Worm (Caenorhabditis elegans) whole organism, L1 larva: ENCODE data around the gene B0495.9.

Source experiments
- alr-1 ChIP-seq: fragments of 200-800 bp; sonication (Bioruptor generic); optimal IDR thresholded peaks from 2 replicates; lab custom pipeline; 2018; ENCODE audit warnings: borderline replicate concordance, mild to moderate bottlenecking, missing genetic modification characterization, missing compliant biosample characterization
- ama-1 ChIP-seq: fragments of 150-350 bp; optimal IDR thresholded peaks from 2 replicates; lab custom pipeline; 2014
- ceh-63 ChIP-seq: fragments of 200-800 bp; sonication (Bioruptor generic); optimal IDR thresholded peaks from 2 replicates; lab custom pipeline; 2018; ENCODE audit warnings: mild to moderate bottlenecking, missing genetic modification characterization, missing compliant biosample characterization
- ceh-82 ChIP-seq, 3 experiments: fragments of 150-350 bp in 1 of 3; sonication (generic microtip) in 2 of 3; optimal IDR thresholded peaks; 2 replicates each; lab custom pipeline; 2014 to 2017; ENCODE audit warnings: missing biosample characterization in 3 of 3, missing genetic modification characterization in 3 of 3
- dsc-1 ChIP-seq: sonication (generic microtip); optimal IDR thresholded peaks from 2 replicates; lab custom pipeline; 2016; ENCODE audit warnings: mild to moderate bottlenecking, missing genetic modification characterization, missing compliant biosample characterization
- efl-1 ChIP-seq, 4 experiments: fragments of 150-350 bp; optimal IDR thresholded peaks in 3 of 4; peaks in 1 of 4; 1 replicate in 1 of 4; 2 replicates in 3 of 4; lab custom pipeline; 2014; ENCODE audit warnings: missing biosample characterization in 2 of 4, missing genetic modification characterization in 2 of 4, missing genetic modification reagents in 2 of 4
- elt-2 ChIP-seq: sonication (generic microtip); optimal IDR thresholded peaks from 2 replicates; lab custom pipeline; 2016; ENCODE audit warnings: missing genetic modification characterization, mild to moderate bottlenecking, inconsistent platforms, missing compliant biosample characterization, missing genetic modification reagents
- fkh-10 ChIP-seq: sonication (generic microtip); optimal IDR thresholded peaks from 2 replicates; lab custom pipeline; 2017; ENCODE audit warnings: missing biosample characterization, missing genetic modification reagents, missing genetic modification characterization
- grh-1 ChIP-seq: fragments of 200-800 bp; sonication (Bioruptor generic); IDR thresholded peaks from 2 replicates; pipeline ENCODE4 v1.3.6; 2022; ENCODE audit warnings: missing genetic modification reagents, missing genetic modification characterization, missing compliant biosample characterization
- irx-1 ChIP-seq: sonication (generic microtip); optimal IDR thresholded peaks from 2 replicates; lab custom pipeline; 2016; ENCODE audit warnings: missing genetic modification characterization, missing compliant biosample characterization
- isw-1 ChIP-seq: fragments of 200-800 bp; sonication (Bioruptor generic); IDR thresholded peaks from 2 replicates; pipeline ENCODE4 v1.3.6; 2022; ENCODE audit warnings: missing genetic modification characterization, missing compliant biosample characterization
- jun-1 ChIP-seq: fragments of 150-350 bp; optimal IDR thresholded peaks from 2 replicates; lab custom pipeline; 2014; ENCODE audit warnings: missing biosample characterization, missing genetic modification reagents, missing genetic modification characterization
- lin-14 ChIP-seq: fragments of 200-800 bp; sonication (Bioruptor generic); optimal IDR thresholded peaks from 2 replicates; lab custom pipeline; 2018; ENCODE audit warnings: mild to moderate bottlenecking, missing genetic modification characterization, moderate library complexity, missing compliant biosample characterization
- lir-3 ChIP-seq: sonication (generic microtip); optimal IDR thresholded peaks from 2 replicates; lab custom pipeline; 2016; ENCODE audit warnings: mild to moderate bottlenecking, missing genetic modification characterization, moderate library complexity, missing compliant biosample characterization; ENCODE audit not compliant: poor library complexity
- mep-1 ChIP-seq: fragments of 150-350 bp; optimal IDR thresholded peaks from 2 replicates; lab custom pipeline; 2014; ENCODE audit warnings: missing biosample characterization, missing genetic modification characterization
- nhr-12 ChIP-seq: sonication (generic microtip); optimal IDR thresholded peaks from 2 replicates; lab custom pipeline; 2017; ENCODE audit warnings: missing biosample characterization, missing genetic modification characterization
- nhr-47 ChIP-seq: sonication (generic microtip); optimal IDR thresholded peaks from 2 replicates; lab custom pipeline; 2016; ENCODE audit warnings: mild to moderate bottlenecking, missing genetic modification characterization, moderate library complexity, missing compliant biosample characterization
- nhr-71 ChIP-seq: sonication (generic microtip); optimal IDR thresholded peaks from 2 replicates; lab custom pipeline; 2016; ENCODE audit warnings: mild to moderate bottlenecking, missing genetic modification characterization, moderate library complexity, missing compliant biosample characterization
- nhr-76 ChIP-seq: sonication (generic microtip); optimal IDR thresholded peaks from 2 replicates; lab custom pipeline; 2017; ENCODE audit warnings: missing biosample characterization, missing genetic modification characterization
- nhr-84 ChIP-seq: sonication (generic microtip); optimal IDR thresholded peaks from 2 replicates; lab custom pipeline; 2017; ENCODE audit warnings: missing biosample characterization, missing genetic modification characterization
- nhr-90 ChIP-seq: sonication (generic microtip); optimal IDR thresholded peaks from 2 replicates; lab custom pipeline; 2016; ENCODE audit warnings: mild to moderate bottlenecking, missing genetic modification characterization, missing compliant biosample characterization; ENCODE audit not compliant: poor library complexity
- pax-3 ChIP-seq: fragments of 200-800 bp; sonication (Bioruptor generic); optimal IDR thresholded peaks from 2 replicates; lab custom pipeline; 2018; ENCODE audit warnings: mild to moderate bottlenecking, missing genetic modification characterization, moderate library complexity, missing compliant biosample characterization
- pqm-1 ChIP-seq: sonication (generic microtip); optimal IDR thresholded peaks from 3 replicates; lab custom pipeline; 2017; ENCODE audit warnings: missing biosample characterization, missing genetic modification characterization
- snu-23 ChIP-seq: sonication (generic microtip); optimal IDR thresholded peaks from 2 replicates; lab custom pipeline; 2016; ENCODE audit warnings: missing genetic modification characterization, missing compliant biosample characterization
- sox-4 ChIP-seq: sonication (generic microtip); optimal IDR thresholded peaks from 2 replicates; lab custom pipeline; 2016; ENCODE audit warnings: missing genetic modification characterization, missing compliant biosample characterization
- tlp-1 ChIP-seq: fragments of 150-350 bp; optimal IDR thresholded peaks from 2 replicates; lab custom pipeline; 2014; ENCODE audit warnings: missing biosample characterization, missing genetic modification characterization
- unc-30 ChIP-seq: sonication (generic microtip); optimal IDR thresholded peaks from 2 replicates; lab custom pipeline; 2017; ENCODE audit warnings: missing biosample characterization, missing genetic modification characterization
- unc-86 ChIP-seq: sonication (generic microtip); optimal IDR thresholded peaks from 2 replicates; lab custom pipeline; 2016; ENCODE audit warnings: missing genetic modification characterization, missing compliant biosample characterization
- ztf-11 ChIP-seq, 2 experiments: sonication (generic microtip); optimal IDR thresholded peaks; 2 replicates each; lab custom pipeline; 2016 to 2017; ENCODE audit warnings: missing genetic modification characterization in 2 of 2, missing biosample characterization in 1 of 2, missing compliant biosample characterization in 1 of 2
- ztf-4 ChIP-seq: fragments of 150-350 bp; optimal IDR thresholded peaks from 2 replicates; lab custom pipeline; 2014; ENCODE audit warnings: missing biosample characterization, missing genetic modification characterization

Gene B0495.9

DNA sequence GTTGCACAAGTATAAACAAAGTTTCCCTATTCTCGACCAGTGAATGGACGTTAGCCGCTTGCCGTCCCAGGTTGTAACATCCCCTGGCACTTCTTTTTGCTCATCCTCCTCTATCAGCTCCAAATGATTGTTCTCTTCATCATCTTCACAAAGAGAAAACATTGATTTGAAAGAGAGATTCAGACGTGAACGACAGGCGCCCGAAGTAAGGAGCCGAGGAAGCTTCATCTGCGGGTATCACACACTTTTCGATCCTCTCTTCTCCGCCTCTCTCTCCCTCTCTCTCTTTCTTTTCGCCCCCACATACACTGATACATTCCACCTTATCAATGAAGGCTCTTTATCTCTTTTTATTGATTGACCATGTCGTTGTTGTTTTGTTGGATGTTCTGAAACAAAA lies 14.3 kb upstream of the B0495.9 start (continued):
- TF ChIP-seq nhr-76 (tag; lab: Kevin White, UChicago) (no peak), nhr-71 (peak; percentile 46), snu-23 (GFP tag; lab: Kevin White, UChicago) (peak; percentile 13), lin-14 (GFP tag; lab: Kevin White, UChicago) (peak; percentile 69), nhr-12 (tag; lab: Kevin White, UChicago) (no peak)

ce11 chrII:7720479-7720878 lies 12.0 kb upstream of the B0495.9 start:
- no peak for TF ChIP-seq sox-4
- TF ChIP-seq nhr-71 = peak; percentile 13
- no peak for TF ChIP-seq ceh-82 (tag; optimal IDR thresholded peaks at IDR 0.05; lab: Kevin White, UChicago)
- TF ChIP-seq irx-1 (tag; lab: Kevin White, UChicago) = no peak
- TF ChIP-seq dsc-1 = no peak
- TF ChIP-seq nhr-90 (tag; lab: Kevin White, UChicago) = no peak
- no peak for TF ChIP-seq jun-1
- no peak for TF ChIP-seq pqm-1 (tag; lab: Kevin White, UChicago)
- TF ChIP-seq elt-2 (tag; lab: Kevin White, UChicago) = no peak
- TF ChIP-seq snu-23 (GFP tag; lab: Kevin White, UChicago) = peak; percentile 4
- no peak for TF ChIP-seq isw-1 (GFP tag; lab: Robert Waterston, UW)
- peak; percentile 26 for TF ChIP-seq lin-14 (GFP tag; lab: Kevin White, UChicago)

DNA sequence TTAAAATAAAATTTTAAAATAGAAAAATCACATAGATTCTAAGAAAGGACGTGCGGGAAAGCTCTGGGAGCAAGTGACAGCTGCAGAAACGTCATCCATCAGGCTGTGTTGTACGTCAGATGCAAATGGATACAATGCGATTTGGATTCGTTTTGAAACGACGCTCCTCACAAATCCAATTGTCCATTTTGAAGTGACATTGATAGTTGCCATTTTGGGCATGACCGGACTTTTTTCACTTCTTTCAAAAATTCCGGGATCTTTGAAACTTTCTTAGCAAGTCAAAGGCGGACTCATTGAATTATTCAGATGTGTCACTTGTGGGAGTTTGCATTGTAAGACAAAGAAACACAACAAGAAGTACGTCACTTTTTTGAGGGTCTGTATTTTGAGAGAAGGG lies 10.5 kb upstream of the B0495.9 start:
- TF ChIP-seq nhr-90 (tag; lab: Kevin White, UChicago) (no peak), unc-30 (no peak), ceh-63 (GFP tag; lab: Kevin White, UChicago) (no peak), ztf-4 (tag; lab: Kevin White, UChicago) (no peak), nhr-84 (tag; lab: Kevin White, UChicago) (no peak), ztf-11 (tag; optimal IDR thresholded peaks at IDR 0.05; lab: Kevin White, UChicago) (no peak), efl-1 (optimal IDR thresholded peaks at IDR 0.05; lab: Kevin White, UChicago) (no peak), efl-1 (GFP tag; optimal IDR thresholded peaks at IDR 0.05 in 1 of 2; lab: Kevin White, UChicago) (peak in 1 of 2 experiments; percentile 39), ama-1 (no peak), nhr-12 (tag; lab: Kevin White, UChicago) (no peak), lin-14 (GFP tag; lab: Kevin White, UChicago) (peak; percentile 68), fkh-10 (GFP tag; lab: Kevin White, UChicago) (peak; percentile 78), nhr-71 (peak; percentile 2), nhr-47 (no peak)
- TF ChIP-seq, all 84 proteins: peak for 4

- no peak for TF ChIP-seq tlp-1
- TF ChIP-seq sox-4 = no peak
- TF ChIP-seq alr-1 (tag; lab: Kevin White, UChicago) = no peak
- TF ChIP-seq, all 84 proteins: peak for 0
Observed at ce11 chrII:7718491-7718890, 10.0 kb upstream of the B0495.9 start, which contains the start of gene cpna-5. Gene cpna-5 (minus strand): TSS chrII:7718591.

DNA sequence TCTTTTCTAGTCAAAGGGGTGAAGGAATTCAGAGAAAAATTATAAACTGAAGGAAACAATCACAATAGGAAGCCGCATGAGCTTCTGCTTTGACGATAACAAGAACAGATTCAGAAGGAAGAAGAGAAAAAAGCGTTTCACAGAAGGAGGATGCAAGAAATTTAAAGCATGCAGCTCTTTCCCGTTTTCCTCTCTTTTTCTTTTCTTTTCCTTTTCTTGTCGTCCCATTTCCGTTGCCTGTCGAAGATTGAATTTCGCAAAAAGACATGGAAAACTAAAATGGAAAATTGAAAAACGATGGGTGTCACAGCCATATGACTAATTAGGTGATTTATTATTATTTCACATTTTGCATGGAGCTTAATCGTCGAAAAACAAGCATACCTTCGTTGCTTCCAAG lies 7.6 kb upstream of the B0495.9 start:
- TF ChIP-seq lir-3 (no peak), nhr-84 (tag; lab: Kevin White, UChicago) (no peak), mep-1 (tag; lab: Kevin White, UChicago) (peak; percentile 10), lin-14 (GFP tag; lab: Kevin White, UChicago) (peak; percentile 65), nhr-47 (no peak), irx-1 (tag; lab: Kevin White, UChicago) (no peak), ztf-4 (tag; lab: Kevin White, UChicago) (no peak), grh-1 (GFP tag; lab: Robert Waterston, UW) (no peak), elt-2 (tag; lab: Kevin White, UChicago) (no peak), fkh-10 (GFP tag; lab: Kevin White, UChicago) (peak; percentile 89), pax-3 (tag; lab: Kevin White, UChicago) (no peak), unc-86 (peak; percentile 23), alr-1 (tag; lab: Kevin White, UChicago) (no peak), nhr-71 (peak; percentile 33)
- TF ChIP-seq, all 84 proteins: peak for 5
